Fruit fly (Drosophila melanogaster): ENCODE results near the gene kto.

kto gene

DNA sequence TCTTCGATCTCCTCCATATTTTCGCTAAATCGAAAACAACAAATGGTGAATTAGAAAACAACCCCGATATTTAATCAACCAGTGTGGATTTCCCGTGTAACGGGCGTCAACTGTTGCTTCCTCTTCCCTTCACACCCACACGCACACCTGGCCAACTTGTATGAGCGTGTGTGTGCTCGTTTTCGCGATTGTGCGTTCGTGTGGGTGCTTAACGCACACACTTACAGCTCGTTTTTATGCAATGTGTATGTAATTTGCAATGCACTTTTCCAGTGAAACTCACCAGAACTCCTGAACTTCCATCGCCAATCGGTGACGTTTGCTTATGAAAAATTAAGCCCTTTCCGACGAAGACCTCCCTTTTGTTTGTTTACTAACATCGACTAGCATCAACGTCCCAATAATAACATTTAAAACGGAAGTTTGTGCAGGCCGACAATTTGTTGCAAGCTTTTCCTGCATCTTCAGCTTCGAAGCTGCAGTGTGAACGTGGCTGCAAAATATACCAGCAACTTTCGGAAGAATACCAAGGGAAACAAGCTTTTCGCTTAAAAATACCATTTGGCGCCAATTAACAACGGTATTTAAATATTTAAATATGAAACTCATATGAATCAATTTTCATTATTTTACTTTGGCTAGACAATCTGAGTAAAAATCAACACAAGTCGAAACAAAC is 20.8 kb upstream of the kto start, which contains the start of gene cyc (continued):
- TF ChIP-seq CG17359 (tag; optimal IDR thresholded peaks at IDR 0.05) = no peak
- TF ChIP-seq en (GFP tag; optimal IDR thresholded peaks at IDR 0.05) = no peak
- no peak for TF ChIP-seq CG6272 (GFP tag; IDR thresholded peaks at IDR 0.05)
- peak in 1 of 2 experiments; percentile 41 for TF ChIP-seq Eip74EF (GFP tag; optimal IDR thresholded peaks at IDR 0.05)
- 0 out of 3 replicates have a peak, but pooled peaks have one; percentile 14 for TF ChIP-seq dysf (GFP tag; IDR thresholded peaks at IDR 0.05)
- no peak for TF ChIP-seq Kr (GFP tag; optimal IDR thresholded peaks at IDR 0.05)
- TF ChIP-seq CG1792 (GFP tag; optimal IDR thresholded peaks at IDR 0.05) = no peak
- TF ChIP-seq CG13894 (tag; optimal IDR thresholded peaks at IDR 0.05) = no peak
- peak; percentile 91 for TF ChIP-seq Dp (GFP tag; optimal IDR thresholded peaks at IDR 0.05)
- TF ChIP-seq Neu2 (GFP tag; optimal IDR thresholded peaks at IDR 0.05; ENCODE audit: borderline replicate concordance) = no peak
- TF ChIP-seq CG7745 (tag; optimal IDR thresholded peaks at IDR 0.05) = no peak
- no peak for TF ChIP-seq pnt (GFP tag; optimal IDR thresholded peaks at IDR 0.05)
- TF ChIP-seq Sry-δ (GFP tag; optimal IDR thresholded peaks at IDR 0.05) = no peak
- peak; percentile 7 for TF ChIP-seq trem (tag; optimal IDR thresholded peaks at IDR 0.05)
- TF ChIP-seq CG7963 (GFP tag; IDR thresholded peaks at IDR 0.05; ENCODE audit: partially characterized antibody) = no peak
- no peak for TF ChIP-seq C15 (GFP tag; IDR thresholded peaks at IDR 0.05)
- no peak for TF ChIP-seq knrl (GFP tag; IDR thresholded peaks at IDR 0.05; ENCODE audit: partially characterized antibody)
- no peak for TF ChIP-seq D (optimal IDR thresholded peaks at IDR 0.05)
- no peak for TF ChIP-seq D (GFP tag; optimal IDR thresholded peaks at IDR 0.05)
- no peak for TF ChIP-seq corto (GFP tag; optimal IDR thresholded peaks at IDR 0.05)
- no peak for TF ChIP-seq ro (GFP tag; IDR thresholded peaks at IDR 0.05)
- no peak for TF ChIP-seq schlank (tag; optimal IDR thresholded peaks at IDR 0.05)
- no peak for TF ChIP-seq MTF-1 (GFP tag; optimal IDR thresholded peaks at IDR 0.05; ENCODE audit: borderline replicate concordance)
- TF ChIP-seq Spps (tag; optimal IDR thresholded peaks at IDR 0.05) = no peak
- no peak for TF ChIP-seq CG42726 (GFP tag; IDR thresholded peaks at IDR 0.05; ENCODE audit: partially characterized antibody)
- no peak for TF ChIP-seq ftz-f1 (GFP tag; optimal IDR thresholded peaks at IDR 0.05)
- no peak for TF ChIP-seq CG7357 (GFP tag; IDR thresholded peaks at IDR 0.05)
- no peak for TF ChIP-seq zfh2 (GFP tag; optimal IDR thresholded peaks at IDR 0.05)
- TF ChIP-seq Atf-2 (GFP tag; optimal IDR thresholded peaks at IDR 0.05) = no peak
- no peak for TF ChIP-seq wor (GFP tag; IDR thresholded peaks at IDR 0.05)
- TF ChIP-seq CG12219 (GFP tag; optimal IDR thresholded peaks at IDR 0.05) = no peak
- TF ChIP-seq sc (optimal IDR thresholded peaks at IDR 0.05) = no peak
- TF ChIP-seq sc (GFP tag; optimal IDR thresholded peaks at IDR 0.05) = no peak
- TF ChIP-seq CG16863 (GFP tag; optimal IDR thresholded peaks at IDR 0.05) = no peak
- TF ChIP-seq CG18599 (GFP tag; optimal IDR thresholded peaks at IDR 0.05) = no peak
- TF ChIP-seq dmrt11E (tag; optimal IDR thresholded peaks at IDR 0.05) = no peak
- TF ChIP-seq HLHmδ (GFP tag; optimal IDR thresholded peaks at IDR 0.05) = no peak
- no peak for TF ChIP-seq pfk (GFP tag; optimal IDR thresholded peaks at IDR 0.05)
- no peak for TF ChIP-seq caup (GFP tag; optimal IDR thresholded peaks at IDR 0.05; ENCODE audit: severe bottlenecking)
- TF ChIP-seq CG12659 (GFP tag; optimal IDR thresholded peaks at IDR 0.05) = peak; percentile 36
- TF ChIP-seq h (optimal IDR thresholded peaks at IDR 0.05) = no peak
- peak; percentile 8; the same call in 1 of the 2 replicates for TF ChIP-seq CG13287 (GFP tag; IDR thresholded peaks at IDR 0.05; ENCODE audit: partially characterized antibody)
- TF ChIP-seq CG31224 (GFP tag; IDR thresholded peaks at IDR 0.05) = no peak
- no peak for TF ChIP-seq kay (GFP tag; optimal IDR thresholded peaks at IDR 0.05)
- TF ChIP-seq lbe (GFP tag; optimal IDR thresholded peaks at IDR 0.05) = peak; percentile 22
- no peak for TF ChIP-seq Chrac-16 (GFP tag; optimal IDR thresholded peaks at IDR 0.05)
- TF ChIP-seq Tbp (GFP tag; optimal IDR thresholded peaks at IDR 0.05) = no peak
- 0 out of 2 replicates have a peak, but pooled peaks have one; percentile 26 for TF ChIP-seq ssp (GFP tag; IDR thresholded peaks at IDR 0.05)
- no peak for TF ChIP-seq pan (optimal IDR thresholded peaks at IDR 0.05)
- TF ChIP-seq pan (GFP tag; optimal IDR thresholded peaks at IDR 0.05 in 1 of 2, IDR thresholded peaks at IDR 0.05 in 1 of 2) = no peak

All from whole organism, embryonic.